Fruit fly (Drosophila melanogaster) whole organism, pupa: ENCODE data around the gene CG42810.

Source experiments
- CG10348 ChIP-seq: fragments of 200-800 bp; sonication (Bioruptor generic); IDR thresholded peaks from 2 replicates; pipeline ENCODE4 v1.3.6; 2022; ENCODE audit warnings: missing biosample characterization, missing genetic modification characterization
- CG12605 ChIP-seq: fragments of 200-800 bp; sonication (Bioruptor generic); IDR thresholded peaks from 2 replicates; pipeline ENCODE4 v1.3.6; 2022; ENCODE audit warnings: missing biosample characterization, missing genetic modification characterization
- CG13204 ChIP-seq: fragments of 200-800 bp; sonication (Bioruptor generic); optimal IDR thresholded peaks from 2 replicates; lab custom pipeline; 2018; ENCODE audit warnings: missing biosample characterization, mild to moderate bottlenecking, missing genetic modification characterization, moderate library complexity
- CG14655 ChIP-seq: fragments of 200-800 bp; sonication (Bioruptor generic); optimal IDR thresholded peaks from 3 replicates; lab custom pipeline; 2017; ENCODE audit warnings: mild to moderate bottlenecking, missing biosample characterization, missing genetic modification reagents, missing genetic modification characterization
- CG15710 ChIP-seq: fragments of 200-800 bp; sonication (Bioruptor generic); optimal IDR thresholded peaks from 2 replicates; lab custom pipeline; 2018; ENCODE audit warnings: missing biosample characterization, mild to moderate bottlenecking, missing genetic modification characterization, moderate library complexity
- CG17806 ChIP-seq: fragments of 200-800 bp; sonication (Bioruptor generic); optimal IDR thresholded peaks from 2 replicates; lab custom pipeline; 2018; ENCODE audit warnings: missing biosample characterization, mild to moderate bottlenecking, missing genetic modification characterization, moderate library complexity
- CG32121 ChIP-seq: fragments of 200-800 bp; sonication (Bioruptor generic); IDR thresholded peaks from 2 replicates; pipeline ENCODE4 v1.3.6; 2022; ENCODE audit warnings: missing biosample characterization, missing genetic modification characterization
- CG34367 ChIP-seq: fragments of 200-800 bp; sonication (Bioruptor generic); optimal IDR thresholded peaks from 2 replicates; lab custom pipeline; 2018; ENCODE audit warnings: missing biosample characterization, mild to moderate bottlenecking, missing genetic modification characterization
- CG4496 ChIP-seq: fragments of 200-800 bp; sonication (Bioruptor generic); IDR thresholded peaks from 3 replicates; pipeline ENCODE4 v1.3.6; 2022; ENCODE audit warnings: missing biosample characterization, missing genetic modification characterization
- CG8159 ChIP-seq: fragments of 200-800 bp; sonication (Bioruptor generic); optimal IDR thresholded peaks from 3 replicates; lab custom pipeline; 2018; ENCODE audit warnings: missing biosample characterization, mild to moderate bottlenecking, missing genetic modification characterization, moderate library complexity
- CG8301 ChIP-seq: fragments of 200-800 bp; sonication (Bioruptor generic); optimal IDR thresholded peaks from 2 replicates; lab custom pipeline; 2018; ENCODE audit warnings: missing biosample characterization, mild to moderate bottlenecking, missing genetic modification characterization
- CG9948 ChIP-seq: fragments of 200-800 bp; sonication (Bioruptor generic); optimal IDR thresholded peaks from 2 replicates; lab custom pipeline; 2018; ENCODE audit warnings: missing biosample characterization, mild to moderate bottlenecking, missing genetic modification characterization, moderate library complexity
- D1 ChIP-seq: fragments of 200-800 bp; sonication (Bioruptor generic); optimal IDR thresholded peaks from 2 replicates; lab custom pipeline; 2018; ENCODE audit warnings: missing biosample characterization, mild to moderate bottlenecking, missing genetic modification characterization, moderate library complexity
- EcR ChIP-seq: fragments of 200-800 bp; sonication (Bioruptor generic); optimal IDR thresholded peaks from 3 replicates; lab custom pipeline; 2019; ENCODE audit warnings: missing biosample characterization, missing genetic modification characterization, mild to moderate bottlenecking, moderate library complexity, missing genetic modification reagents
- Ets98B ChIP-seq: fragments of 200-800 bp; sonication (Bioruptor generic); IDR thresholded peaks from 2 replicates; pipeline ENCODE4 v1.3.6; 2022; ENCODE audit warnings: missing biosample characterization, missing genetic modification characterization
- Pif1A ChIP-seq: fragments of 200-800 bp; sonication (Bioruptor generic); optimal IDR thresholded peaks from 3 replicates; lab custom pipeline; 2016; ENCODE audit warnings: missing biosample characterization, missing genetic modification characterization
- Pif1B ChIP-seq: fragments of 200-800 bp; sonication (Bioruptor generic); optimal IDR thresholded peaks from 3 replicates; lab custom pipeline; 2016; ENCODE audit warnings: missing biosample characterization, missing genetic modification characterization
- Snoo ChIP-seq: fragments of 200-800 bp; sonication (Bioruptor generic); optimal IDR thresholded peaks from 3 replicates; lab custom pipeline; 2017; ENCODE audit warnings: missing biosample characterization, mild to moderate bottlenecking, missing genetic modification characterization, inconsistent platforms
- fd96Ca ChIP-seq: fragments of 200-800 bp; sonication (Bioruptor generic); IDR thresholded peaks from 3 replicates; pipeline ENCODE4 v1.3.6; 2022; ENCODE audit warnings: missing biosample characterization, missing genetic modification characterization
- gl ChIP-seq: fragments of 200-800 bp; sonication (Bioruptor generic); optimal IDR thresholded peaks from 2 replicates; lab custom pipeline; 2018; ENCODE audit warnings: missing biosample characterization, mild to moderate bottlenecking, missing genetic modification characterization
- rn ChIP-seq: fragments of 200-800 bp; sonication (Bioruptor generic); IDR thresholded peaks from 2 replicates; pipeline ENCODE4 v1.3.6; 2022; ENCODE audit warnings: missing biosample characterization, missing genetic modification characterization

Gene CG42810

DNA sequence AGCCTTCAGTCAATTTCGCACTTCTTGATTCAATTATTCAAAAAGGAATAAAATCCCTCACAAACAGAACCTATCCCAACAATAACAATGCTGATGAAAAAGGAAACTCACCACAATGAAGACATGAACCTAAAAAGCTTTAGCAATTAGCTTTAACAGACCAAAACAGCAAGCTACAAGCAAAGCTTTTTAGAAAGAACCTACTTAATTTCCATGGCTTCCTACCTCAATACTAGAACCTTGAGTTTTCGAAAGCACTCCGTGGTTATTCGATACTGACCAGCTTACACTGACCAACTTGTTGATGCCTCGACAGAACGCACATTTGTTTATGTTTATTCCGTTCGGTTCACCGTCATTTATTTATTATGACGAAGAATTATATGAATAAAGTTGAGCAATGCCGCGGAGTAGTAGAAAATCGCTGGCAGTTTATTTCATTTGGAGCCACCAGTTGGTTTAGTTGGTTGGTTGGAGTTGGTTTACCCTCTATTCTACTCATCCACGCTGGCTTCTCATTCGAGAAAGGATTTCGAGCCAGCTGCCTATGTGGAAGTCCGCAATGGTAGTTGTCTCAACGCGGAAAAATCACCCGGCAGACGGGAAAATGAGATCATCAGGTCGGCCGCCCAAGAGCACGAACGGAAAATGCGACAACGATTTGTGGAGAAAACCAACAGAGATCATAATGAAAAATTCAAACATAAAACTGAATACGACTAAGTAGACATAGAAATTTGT, at the start of gene CG42810:
Gene CG42810, plus strand, starts transcription at position 691 of the 741 bp plus-strand sequence.
- TF ChIP-seq Ets98B (GFP tag; lab: Robert Waterston, UW) (no peak), Pif1B (no peak), EcR (no peak), CG15710 (tag; lab: Kevin White, UChicago) (no peak)

DNA sequence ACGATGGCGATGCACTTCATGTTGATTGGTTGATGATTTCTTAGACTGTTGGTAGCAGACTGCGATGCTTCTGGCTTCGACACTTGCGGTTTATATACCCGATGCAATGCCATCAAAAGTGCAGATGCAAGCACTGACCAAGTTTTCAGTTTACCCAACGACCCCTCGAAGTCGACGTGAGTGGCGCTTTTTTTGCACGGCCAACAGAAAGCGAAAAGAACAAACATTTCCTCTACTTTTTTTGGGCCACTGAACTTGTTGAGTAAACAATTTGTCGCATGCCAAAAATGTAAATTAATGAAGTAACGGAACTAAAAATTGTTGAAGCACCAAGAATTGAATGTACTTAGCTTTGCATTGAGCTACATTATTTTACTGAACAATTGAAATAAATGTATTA, 47.9 kb upstream of the CG42810 start, which contains the start of gene Vm34Ca:
Gene Vm34Ca, minus strand, starts transcription at position 66 of the 400 bp plus-strand sequence.
- no peak for TF ChIP-seq CG8159 (tag; lab: Kevin White, UChicago)
- TF ChIP-seq CG9948 (tag; lab: Kevin White, UChicago): no peak
- TF ChIP-seq Ets98B (GFP tag; lab: Robert Waterston, UW): no peak
- TF ChIP-seq rn (GFP tag; lab: Robert Waterston, UW): no peak
- TF ChIP-seq CG32121 (GFP tag; lab: Robert Waterston, UW): no peak
- no peak for TF ChIP-seq CG14655 (GFP tag; lab: Kevin White, UChicago)
- TF ChIP-seq CG12605 (GFP tag; lab: Robert Waterston, UW): no peak
- no peak for TF ChIP-seq CG13204
- TF ChIP-seq CG17806 (tag; lab: Kevin White, UChicago): no peak
- no peak for TF ChIP-seq CG34367 (tag; lab: Kevin White, UChicago)
- TF ChIP-seq CG8301: no peak
- TF ChIP-seq gl: no peak
- TF ChIP-seq D1 (tag; lab: Kevin White, UChicago): no peak
- TF ChIP-seq CG4496: no peak
- no peak for TF ChIP-seq fd96Ca (GFP tag; lab: Robert Waterston, UW)
- no peak for TF ChIP-seq EcR
- TF ChIP-seq CG10348 (GFP tag; lab: Robert Waterston, UW): no peak
- no peak for TF ChIP-seq Snoo (tag; lab: Kevin White, UChicago)
- no peak for TF ChIP-seq Pif1B
- no peak for TF ChIP-seq CG15710 (tag; lab: Kevin White, UChicago)
- TF ChIP-seq, all 21 proteins: peak for 0

DNA sequence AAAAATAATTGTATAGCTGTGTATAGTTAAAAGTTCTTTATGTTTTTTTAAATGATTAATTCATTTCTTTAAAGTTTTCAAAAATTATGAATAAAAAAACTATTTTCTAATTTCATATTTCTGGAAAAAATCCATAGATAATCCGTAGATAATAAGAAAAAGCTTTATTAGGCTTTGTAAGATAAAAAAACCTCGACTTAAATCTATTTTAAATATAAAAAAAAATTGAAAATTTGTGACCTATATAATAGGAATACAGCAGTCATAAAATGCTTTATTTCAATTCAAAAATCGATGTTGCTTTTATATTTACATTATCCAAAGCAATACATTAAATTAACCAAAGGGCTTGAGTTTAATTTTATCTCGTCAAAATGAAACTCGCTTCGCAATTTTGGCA, 47.3 kb upstream of the CG42810 start, which contains the start of gene Flad2:
Gene Flad2, plus strand, starts transcription at position 301 of the 400 bp plus-strand sequence.
- no peak for TF ChIP-seq CG8301
- no peak for TF ChIP-seq CG14655 (GFP tag; lab: Kevin White, UChicago)
- TF ChIP-seq Pif1A: no peak
- no peak for TF ChIP-seq CG9948 (tag; lab: Kevin White, UChicago)

DNA sequence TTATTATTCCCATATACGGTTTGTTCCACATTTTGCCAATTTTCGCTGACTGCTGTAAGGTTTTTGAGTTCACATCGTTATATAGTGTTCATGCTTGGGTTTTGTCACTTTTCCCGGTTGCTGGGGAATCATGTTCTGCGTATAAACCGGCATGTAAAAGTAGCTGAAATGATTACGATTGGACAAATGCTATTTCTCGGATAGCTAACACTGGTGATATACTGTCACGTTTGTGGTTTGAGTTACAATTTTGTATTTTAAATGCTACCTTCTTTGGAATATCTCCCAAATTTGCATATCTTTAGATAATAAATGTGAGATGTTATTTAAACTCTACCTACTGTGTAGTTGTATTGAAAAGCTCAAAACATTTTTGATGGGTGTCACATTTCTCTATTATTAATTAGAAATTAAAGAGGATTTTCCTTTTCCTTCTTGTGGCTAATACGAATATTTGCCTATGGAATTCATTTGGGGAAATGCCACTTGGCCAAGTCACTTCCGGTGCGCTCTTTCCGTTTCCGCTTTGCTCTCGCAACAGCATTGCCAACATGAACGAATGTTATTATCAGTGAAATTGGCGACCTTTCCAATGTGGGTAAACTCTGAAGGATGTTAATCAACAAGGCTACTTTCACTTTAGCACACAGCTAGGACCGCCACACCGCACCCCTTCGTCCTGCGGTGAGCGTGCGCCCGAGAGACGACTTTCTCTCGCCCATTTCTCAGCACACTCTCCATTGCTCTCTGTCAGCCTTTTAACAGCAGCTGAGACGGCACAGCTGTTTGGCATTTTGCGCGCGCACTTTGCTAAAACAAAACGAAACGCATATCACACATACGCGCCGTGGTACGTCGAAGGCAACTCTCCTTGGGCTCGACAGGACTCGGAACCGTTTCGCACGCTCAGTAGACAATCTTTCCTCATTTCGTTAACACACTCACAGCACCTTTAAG, 44.7 kb upstream of the CG42810 start, which contains the start of the genes CG16956, CG42784 and CG43850:
Gene CG16956, minus strand, starts transcription at position 51 of the 957 bp plus-strand sequence.
Gene CG42784, plus strand, starts transcription at position 907 of the 957 bp plus-strand sequence.
Gene CG43850, plus strand, starts transcription at position 907 of the 957 bp plus-strand sequence.
- TF ChIP-seq CG4496 (0 out of 3 replicates have a peak, but pooled peaks have one; percentile 13), gl (no peak), CG34367 (tag; lab: Kevin White, UChicago) (no peak), CG14655 (GFP tag; lab: Kevin White, UChicago) (peak; percentile 10), Pif1A (peak; percentile 28), CG12605 (GFP tag; lab: Robert Waterston, UW) (0 out of 2 replicates have a peak, but pooled peaks have one; percentile 12), CG10348 (GFP tag; lab: Robert Waterston, UW) (no peak), Pif1B (no peak)

DNA sequence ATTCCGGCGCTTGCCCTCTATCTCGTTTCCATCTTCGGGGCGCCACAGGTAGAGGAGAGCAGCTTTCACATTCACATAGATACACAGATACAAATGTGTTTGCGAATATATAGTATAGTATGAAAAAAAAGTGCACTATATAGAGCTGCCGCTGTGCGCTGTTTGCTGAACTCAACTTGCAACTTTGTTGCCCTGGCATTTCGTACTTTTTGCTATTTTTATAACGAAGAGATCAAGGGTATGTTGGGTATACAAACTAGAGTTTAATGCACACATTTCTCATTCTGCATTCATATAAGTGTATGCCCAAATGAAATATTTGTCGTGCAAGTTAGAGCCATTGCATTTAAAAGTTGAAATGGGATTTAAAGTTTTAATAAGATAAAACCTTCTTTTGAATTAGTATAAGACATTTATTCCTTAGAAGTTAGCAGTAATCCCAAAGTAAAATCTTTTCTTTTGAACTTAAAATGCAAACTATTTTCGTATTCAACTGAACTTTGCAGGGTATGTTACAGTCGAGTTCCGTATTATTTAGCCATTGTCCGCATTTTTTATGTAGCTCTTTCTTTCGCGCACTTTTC, 28.5 kb upstream of the CG42810 start:
- TF ChIP-seq D1 (tag; lab: Kevin White, UChicago): no peak
- no peak for TF ChIP-seq CG17806 (tag; lab: Kevin White, UChicago)
- no peak for TF ChIP-seq Snoo (tag; lab: Kevin White, UChicago)
- TF ChIP-seq CG9948 (tag; lab: Kevin White, UChicago): no peak
- TF ChIP-seq CG4496: no peak
- TF ChIP-seq CG8159 (tag; lab: Kevin White, UChicago): peak; percentile 36
- no peak for TF ChIP-seq CG15710 (tag; lab: Kevin White, UChicago)
- no peak for TF ChIP-seq CG12605 (GFP tag; lab: Robert Waterston, UW)
- no peak for TF ChIP-seq Pif1B
- no peak for TF ChIP-seq Ets98B (GFP tag; lab: Robert Waterston, UW)
- TF ChIP-seq CG14655 (GFP tag; lab: Kevin White, UChicago): peak; percentile 43
- TF ChIP-seq EcR: no peak
- no peak for TF ChIP-seq gl
- TF ChIP-seq CG13204: no peak
- no peak for TF ChIP-seq CG8301
- no peak for TF ChIP-seq rn (GFP tag; lab: Robert Waterston, UW)
- TF ChIP-seq Pif1A: peak; percentile 8
- TF ChIP-seq CG10348 (GFP tag; lab: Robert Waterston, UW): no peak
- TF ChIP-seq fd96Ca (GFP tag; lab: Robert Waterston, UW): no peak
- no peak for TF ChIP-seq CG34367 (tag; lab: Kevin White, UChicago)
- peak; percentile 28; the same call in 1 of the 2 replicates for TF ChIP-seq CG32121 (GFP tag; lab: Robert Waterston, UW)
- TF ChIP-seq, all 21 proteins: peak for 4
